Fruit fly (Drosophila melanogaster): Measurements from ENCODE around the gene Rcc1.
A peak's percentile ranks its signal among the peaks of the same experiment; 100 is the strongest.

dm6 chr3L:5881310-5882208 lies 51.0 kb downstream of the Rcc1 start:
- TF ChIP-seq yki (optimal IDR thresholded peaks at IDR 0.05): peak; percentile 39
- no peak for TF ChIP-seq ken (GFP tag; IDR thresholded peaks at IDR 0.05)
- TF ChIP-seq CG3847 (GFP tag; IDR thresholded peaks at IDR 0.05): peak; percentile 46; the same call in 1 of the 2 replicates
- TF ChIP-seq CG43689 (GFP tag; IDR thresholded peaks at IDR 0.05): no peak
- no peak for TF ChIP-seq CTCF (GFP tag; optimal IDR thresholded peaks at IDR 0.05)
- TF ChIP-seq Jarid2 (GFP tag; optimal IDR thresholded peaks at IDR 0.05): no peak
- no peak for TF ChIP-seq CG17568 (GFP tag; optimal IDR thresholded peaks at IDR 0.05)
- TF ChIP-seq CG9817 (tag; optimal IDR thresholded peaks at IDR 0.05): peak; percentile 14
- TF ChIP-seq trh (GFP tag; optimal IDR thresholded peaks at IDR 0.05): peak; percentile 7
- no peak for TF ChIP-seq repo (GFP tag; optimal IDR thresholded peaks at IDR 0.05)
- no peak for TF ChIP-seq psq (GFP tag; optimal IDR thresholded peaks at IDR 0.05)
- peak; percentile 22 for TF ChIP-seq en (GFP tag; optimal IDR thresholded peaks at IDR 0.05)
- TF ChIP-seq HLH3B (GFP tag; IDR thresholded peaks at IDR 0.05): peak; percentile 27; the same call in 1 of the 2 replicates

Data from whole organism, embryonic.